Worm (Caenorhabditis elegans) whole organism, young adult: Measurements from ENCODE around the gene C18G1.9.

Experiments used
- C17E4.6 ChIP-seq: fragments of 200-800 bp; sonication (Bioruptor generic); IDR thresholded peaks from 2 replicates; pipeline ENCODE4 v1.3.6; 2022; ENCODE audit warnings: missing genetic modification reagents, missing genetic modification characterization, missing compliant biosample characterization
- F10E7.11 ChIP-seq: sonication (generic microtip); optimal IDR thresholded peaks from 2 replicates; lab custom pipeline; 2017; ENCODE audit warnings: mild to moderate bottlenecking, missing genetic modification characterization, moderate library complexity, missing compliant biosample characterization
- F23B12.7 ChIP-seq: sonication (generic microtip); optimal IDR thresholded peaks from 2 replicates; lab custom pipeline; 2017; ENCODE audit warnings: missing genetic modification characterization, mild to moderate bottlenecking, missing compliant biosample characterization, antibody characterized with exemption, moderate library complexity; ENCODE audit not compliant: insufficient read depth
- F37B4.10 ChIP-seq: fragments of 200-800 bp; sonication (Bioruptor generic); IDR thresholded peaks from 2 replicates; pipeline ENCODE4 v1.3.6; 2022; ENCODE audit warnings: missing genetic modification characterization, missing compliant biosample characterization
- F52B5.7 ChIP-seq: sonication (generic microtip); optimal IDR thresholded peaks from 2 replicates; lab custom pipeline; 2016; ENCODE audit warnings: mild to moderate bottlenecking, missing genetic modification characterization, missing compliant biosample characterization
- F57C9.4 ChIP-seq: sonication (generic microtip); optimal IDR thresholded peaks from 2 replicates; lab custom pipeline; 2017; ENCODE audit warnings: mild to moderate bottlenecking, missing genetic modification characterization, missing compliant biosample characterization
- T26A5.8 ChIP-seq: sonication (generic microtip); optimal IDR thresholded peaks from 2 replicates; lab custom pipeline; 2016; ENCODE audit warnings: missing genetic modification characterization, missing compliant biosample characterization
- Y67H2A.10 ChIP-seq: fragments of 200-800 bp; sonication (Bioruptor generic); conservative IDR thresholded peaks from 2 replicates; pipeline ENCODE4 v1.3.6; 2022; ENCODE audit warnings: missing genetic modification reagents, missing genetic modification characterization, missing compliant biosample characterization
- ZK185.1 ChIP-seq: sonication (generic microtip); optimal IDR thresholded peaks from 2 replicates; lab custom pipeline; 2016; ENCODE audit warnings: mild to moderate bottlenecking, missing genetic modification characterization, missing compliant biosample characterization; ENCODE audit not compliant: poor library complexity, severe bottlenecking
- ama-1 ChIP-seq, 3 experiments: fragments of 150-350 bp in 1 of 3; sonication (generic microtip) in 2 of 3; optimal IDR thresholded peaks; 2 replicates each; lab custom pipeline; 2014 to 2018; ENCODE audit warnings: missing biosample characterization in 2 of 3, missing genetic modification characterization in 2 of 3, missing genetic modification reagents in 2 of 3
- aptf-2 ChIP-seq: fragments of 200-800 bp; sonication (Bioruptor generic); conservative IDR thresholded peaks from 2 replicates; pipeline ENCODE4 v1.3.6; 2022; ENCODE audit warnings: missing genetic modification reagents, missing genetic modification characterization, missing compliant biosample characterization
- aptf-3 ChIP-seq: fragments of 200-800 bp; sonication (Bioruptor generic); IDR thresholded peaks from 2 replicates; pipeline ENCODE4 v1.3.6; 2022; ENCODE audit warnings: missing genetic modification characterization, missing compliant biosample characterization
- atf-7 ChIP-seq: sonication (generic microtip); optimal IDR thresholded peaks from 2 replicates; lab custom pipeline; 2017; ENCODE audit warnings: mild to moderate bottlenecking, missing genetic modification characterization, missing compliant biosample characterization
- athp-1 ChIP-seq: sonication (generic microtip); optimal IDR thresholded peaks from 2 replicates; lab custom pipeline; 2017; ENCODE audit warnings: mild to moderate bottlenecking, missing genetic modification characterization, missing compliant biosample characterization
- attf-3 ChIP-seq: fragments of 200-800 bp; sonication (Bioruptor generic); conservative IDR thresholded peaks from 2 replicates; pipeline ENCODE4 v1.3.6; 2022; ENCODE audit warnings: missing genetic modification reagents, missing genetic modification characterization, missing compliant biosample characterization
- attf-6 ChIP-seq: fragments of 200-800 bp; sonication (Bioruptor generic); IDR thresholded peaks from 2 replicates; pipeline ENCODE4 v1.3.6; 2022; ENCODE audit warnings: missing genetic modification reagents, missing genetic modification characterization, missing compliant biosample characterization
- cebp-2 ChIP-seq: fragments of 200-800 bp; sonication (Bioruptor generic); IDR thresholded peaks from 2 replicates; pipeline ENCODE4 v1.3.6; 2022; ENCODE audit warnings: missing genetic modification characterization, missing compliant biosample characterization
- ceh-40 ChIP-seq: fragments of 200-800 bp; sonication (Bioruptor generic); IDR thresholded peaks from 2 replicates; pipeline ENCODE4 v1.3.6; 2022; ENCODE audit warnings: missing genetic modification characterization, missing compliant biosample characterization
- ceh-91 ChIP-seq: fragments of 200-800 bp; sonication (Bioruptor generic); IDR thresholded peaks from 2 replicates; pipeline ENCODE4 v1.3.6; 2022; ENCODE audit warnings: missing genetic modification reagents, missing genetic modification characterization, missing compliant biosample characterization
- chd-7 ChIP-seq: sonication (generic microtip); optimal IDR thresholded peaks from 2 replicates; lab custom pipeline; 2016; ENCODE audit warnings: mild to moderate bottlenecking, missing genetic modification characterization, moderate library complexity, missing compliant biosample characterization
- dox-1 ChIP-seq: fragments of 200-800 bp; sonication (Bioruptor generic); IDR thresholded peaks from 2 replicates; pipeline ENCODE4 v1.3.6; 2022; ENCODE audit warnings: missing genetic modification reagents, missing genetic modification characterization, missing compliant biosample characterization
- dpl-1 ChIP-seq: fragments of 150-350 bp; optimal IDR thresholded peaks from 2 replicates; lab custom pipeline; 2014; ENCODE audit warnings: missing biosample characterization, missing genetic modification reagents, missing genetic modification characterization
- egl-18 ChIP-seq: fragments of 200-800 bp; sonication (Bioruptor generic); IDR thresholded peaks from 2 replicates; pipeline ENCODE4 v1.3.6; 2022; ENCODE audit warnings: missing genetic modification reagents, missing genetic modification characterization, missing compliant biosample characterization
- him-1 ChIP-seq: sonication (generic microtip); optimal IDR thresholded peaks from 2 replicates; lab custom pipeline; 2016; ENCODE audit warnings: missing genotype, missing genetic modification reagents, missing genetic modification characterization, missing compliant biosample characterization
- hlh-12 ChIP-seq: sonication (generic microtip); optimal IDR thresholded peaks from 2 replicates; lab custom pipeline; 2016; ENCODE audit warnings: missing genetic modification characterization, missing compliant biosample characterization
- hmg-1.2 ChIP-seq: fragments of 200-800 bp; sonication (Bioruptor generic); IDR thresholded peaks from 2 replicates; pipeline ENCODE4 v1.3.6; 2022; ENCODE audit warnings: missing genetic modification reagents, missing genetic modification characterization, missing compliant biosample characterization
- hmg-20 ChIP-seq: fragments of 200-800 bp; sonication (Bioruptor generic); IDR thresholded peaks from 2 replicates; pipeline ENCODE4 v1.3.6; 2022; ENCODE audit warnings: missing genetic modification reagents, missing genetic modification characterization, missing compliant biosample characterization
- let-526 ChIP-seq: fragments of 200-800 bp; sonication (Bioruptor generic); IDR thresholded peaks from 2 replicates; pipeline ENCODE4 v1.3.6; 2022; ENCODE audit warnings: missing genetic modification reagents, missing genetic modification characterization, missing compliant biosample characterization
- let-607 ChIP-seq, 2 experiments: fragments of 200-800 bp in 1 of 2; sonication (Bioruptor generic) in 1 of 2; sonication (generic microtip) in 1 of 2; optimal IDR thresholded peaks; 2 replicates each; lab custom pipeline; 2016 to 2018; ENCODE audit warnings: mild to moderate bottlenecking in 2 of 2, missing compliant biosample characterization in 2 of 2, missing genetic modification characterization in 2 of 2, moderate library complexity in 2 of 2, missing genotype in 1 of 2
- lin-26 ChIP-seq: fragments of 200-800 bp; sonication (Bioruptor generic); IDR thresholded peaks from 2 replicates; pipeline ENCODE4 v1.3.6; 2022; ENCODE audit warnings: missing genetic modification reagents, missing genetic modification characterization, missing compliant biosample characterization
- lin-35 ChIP-seq, 3 experiments: fragments of 150-350 bp in 2 of 3; sonication (generic microtip) in 1 of 3; optimal IDR thresholded peaks; 2 replicates each; lab custom pipeline; 2014 to 2018; ENCODE audit warnings: missing biosample characterization in 3 of 3, missing genetic modification characterization in 3 of 3, missing genetic modification reagents in 3 of 3
- lsy-27 ChIP-seq: sonication (generic microtip); optimal IDR thresholded peaks from 2 replicates; lab custom pipeline; 2017; ENCODE audit warnings: missing genetic modification characterization, mild to moderate bottlenecking, missing compliant biosample characterization, antibody characterized with exemption, missing genotype, borderline replicate concordance; ENCODE audit not compliant: insufficient read depth
- madf-8 ChIP-seq: fragments of 200-800 bp; sonication (Bioruptor generic); conservative IDR thresholded peaks from 2 replicates; pipeline ENCODE4 v1.3.6; 2022; ENCODE audit warnings: missing genetic modification reagents, missing genetic modification characterization, missing compliant biosample characterization
- mcd-1 ChIP-seq: fragments of 200-800 bp; sonication (Bioruptor generic); IDR thresholded peaks from 2 replicates; pipeline ENCODE4 v1.3.6; 2022; ENCODE audit warnings: missing genetic modification reagents, missing genetic modification characterization, missing compliant biosample characterization
- nhr-179 ChIP-seq: sonication (generic microtip); optimal IDR thresholded peaks from 2 replicates; lab custom pipeline; 2016; ENCODE audit warnings: mild to moderate bottlenecking, missing genetic modification characterization, missing compliant biosample characterization
- rcor-1 ChIP-seq: fragments of 200-800 bp; sonication (Bioruptor generic); IDR thresholded peaks from 2 replicates; pipeline ENCODE4 v1.3.6; 2022; ENCODE audit warnings: missing genetic modification reagents, missing genetic modification characterization, missing compliant biosample characterization
- rpc-1 ChIP-seq, 2 experiments: fragments of 150-350 bp in 1 of 2; sonication (generic microtip) in 1 of 2; optimal IDR thresholded peaks; 2 replicates each; lab custom pipeline; 2014 to 2018; ENCODE audit warnings: missing biosample characterization in 1 of 2, missing genetic modification characterization in 1 of 2, missing genetic modification reagents in 1 of 2, missing genotype in 1 of 2
- sdz-38 ChIP-seq: sonication (generic microtip); optimal IDR thresholded peaks from 2 replicates; lab custom pipeline; 2016; ENCODE audit warnings: missing genotype, missing genetic modification characterization, missing compliant biosample characterization
- sea-2 ChIP-seq: fragments of 200-800 bp; sonication (Bioruptor generic); IDR thresholded peaks from 2 replicates; pipeline ENCODE4 v1.3.6; 2022; ENCODE audit warnings: missing genetic modification characterization, missing compliant biosample characterization
- sptf-2 ChIP-seq: fragments of 200-800 bp; sonication (Bioruptor generic); optimal IDR thresholded peaks from 2 replicates; lab custom pipeline; 2018; ENCODE audit warnings: mild to moderate bottlenecking, missing genetic modification characterization, missing compliant biosample characterization
- tbp1 ChIP-seq: fragments of 200-800 bp; sonication (Bioruptor generic); optimal IDR thresholded peaks from 2 replicates; lab custom pipeline; 2018; ENCODE audit warnings: mild to moderate bottlenecking, missing genetic modification characterization, missing compliant biosample characterization
- xnd-1 ChIP-seq: sonication (generic microtip); optimal IDR thresholded peaks from 2 replicates; lab custom pipeline; 2016; ENCODE audit warnings: missing genotype, missing genetic modification reagents, missing genetic modification characterization, missing compliant biosample characterization
- zfh-2 ChIP-seq: fragments of 200-800 bp; sonication (Bioruptor generic); conservative IDR thresholded peaks from 2 replicates; pipeline ENCODE4 v1.3.6; 2022; ENCODE audit warnings: missing genetic modification reagents, missing genetic modification characterization, missing compliant biosample characterization
- zim-3 ChIP-seq: sonication (generic microtip); optimal IDR thresholded peaks from 2 replicates; lab custom pipeline; 2017; ENCODE audit warnings: mild to moderate bottlenecking, missing genetic modification characterization, moderate library complexity, missing compliant biosample characterization
- ztf-22 ChIP-seq: fragments of 200-800 bp; sonication (Bioruptor generic); optimal IDR thresholded peaks from 2 replicates; lab custom pipeline; 2018; ENCODE audit warnings: mild to moderate bottlenecking, missing genetic modification characterization, moderate library complexity, missing compliant biosample characterization
- ztf-26 ChIP-seq: sonication (generic microtip); optimal IDR thresholded peaks from 2 replicates; lab custom pipeline; 2017; ENCODE audit warnings: missing genetic modification characterization, missing compliant biosample characterization
- ztf-28 ChIP-seq: fragments of 200-800 bp; sonication (Bioruptor generic); IDR thresholded peaks from 2 replicates; pipeline ENCODE4 v1.3.6; 2022; ENCODE audit warnings: missing genetic modification reagents, missing genetic modification characterization, missing compliant biosample characterization

The C18G1.9 gene

DNA sequence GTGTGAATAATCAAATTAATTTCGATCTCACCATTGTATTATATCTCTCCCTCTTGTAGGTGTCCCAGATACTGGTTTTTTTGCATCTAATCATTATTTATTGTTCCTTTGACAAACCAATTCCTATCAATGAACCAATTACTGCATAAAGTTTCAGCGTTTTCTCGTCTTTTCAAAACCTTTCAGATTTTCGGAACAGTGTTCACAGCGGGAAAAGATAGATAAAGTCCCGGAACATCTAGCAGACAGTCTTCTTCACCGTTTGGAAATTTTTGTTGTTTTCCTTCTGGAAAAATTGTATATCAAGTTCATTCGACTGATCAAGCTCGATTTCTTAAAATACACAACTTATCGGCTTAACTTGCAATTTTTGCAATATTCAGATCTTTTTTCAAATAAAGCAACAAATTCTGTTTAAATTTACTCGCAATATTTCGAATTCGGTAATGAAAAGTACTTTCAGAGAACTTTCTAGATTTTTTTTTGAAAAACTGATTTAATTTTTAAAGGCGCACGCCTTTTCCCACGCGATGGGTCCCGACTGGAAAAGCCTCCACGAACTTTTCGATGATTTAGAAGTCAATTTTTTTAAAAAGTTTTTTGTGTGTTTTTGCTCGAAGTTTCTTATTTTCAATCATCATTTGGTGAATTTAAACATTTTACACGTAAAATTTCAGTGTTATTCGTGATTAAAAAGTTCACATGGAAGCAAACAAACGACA is 14.1 kb downstream of the C18G1.9 start, which contains the start of gene pgl-3 (continued):
- TF ChIP-seq zim-3 (tag; lab: Kevin White, UChicago) = no peak
- TF ChIP-seq Y67H2A.10 = no peak
- no peak for TF ChIP-seq F57C9.4 (tag; lab: Kevin White, UChicago)
- no peak for TF ChIP-seq let-526 (GFP tag; lab: Robert Waterston, UW)
- no peak for TF ChIP-seq atf-7 (tag; lab: Kevin White, UChicago)
- no peak for TF ChIP-seq lin-35 (GFP tag; optimal IDR thresholded peaks at IDR 0.05; lab: Kevin White, UChicago)
- no peak for TF ChIP-seq sea-2 (GFP tag; lab: Robert Waterston, UW)
- peak; percentile 13 for TF ChIP-seq tbp1 (GFP tag; lab: Kevin White, UChicago)
- TF ChIP-seq hmg-1.2 (GFP tag; lab: Robert Waterston, UW) = peak; percentile 34
- peak; percentile 45 for TF ChIP-seq madf-8 (GFP tag; lab: Robert Waterston, UW)
- no peak for TF ChIP-seq T26A5.8 (tag; lab: Kevin White, UChicago)
- TF ChIP-seq lsy-27 = no peak
- TF ChIP-seq zfh-2 (GFP tag; lab: Robert Waterston, UW) = no peak
- no peak for TF ChIP-seq ama-1 (optimal IDR thresholded peaks at IDR 0.05; lab: Kevin White, UChicago)
- no peak for TF ChIP-seq ama-1 (GFP tag; optimal IDR thresholded peaks at IDR 0.05; lab: Kevin White, UChicago)
- no peak for TF ChIP-seq ztf-22 (GFP tag; lab: Kevin White, UChicago)
- no peak for TF ChIP-seq F10E7.11 (tag; lab: Kevin White, UChicago)
- peak; percentile 61 for TF ChIP-seq attf-6
- no peak for TF ChIP-seq let-607 (tag; optimal IDR thresholded peaks at IDR 0.05; lab: Kevin White, UChicago)
- no peak for TF ChIP-seq mcd-1 (GFP tag; lab: Robert Waterston, UW)
- no peak for TF ChIP-seq aptf-2 (GFP tag; lab: Robert Waterston, UW)
- no peak for TF ChIP-seq nhr-179
- TF ChIP-seq attf-3 = no peak
- peak; percentile 45; the same call in 1 of the 2 replicates for TF ChIP-seq ceh-91 (GFP tag; lab: Robert Waterston, UW)
- no peak for TF ChIP-seq dox-1 (GFP tag; lab: Robert Waterston, UW)
- no peak for TF ChIP-seq athp-1
- no peak for TF ChIP-seq ZK185.1 (tag; lab: Kevin White, UChicago)
- TF ChIP-seq sdz-38 (tag; lab: Kevin White, UChicago) = no peak
- peak; percentile 22 for TF ChIP-seq dpl-1 (GFP tag; lab: Kevin White, UChicago)
- TF ChIP-seq hmg-20 (GFP tag; lab: Robert Waterston, UW) = no peak
- TF ChIP-seq C17E4.6 (GFP tag; lab: Robert Waterston, UW) = peak; percentile 72
- TF ChIP-seq ceh-40 (GFP tag; lab: Robert Waterston, UW) = no peak
- TF ChIP-seq aptf-3 = no peak
- TF ChIP-seq xnd-1 = peak; percentile 42
- no peak for TF ChIP-seq rpc-1 (optimal IDR thresholded peaks at IDR 0.05; lab: Kevin White, UChicago)
- no peak for TF ChIP-seq rpc-1 (tag; optimal IDR thresholded peaks at IDR 0.05; lab: Kevin White, UChicago)
- no peak for TF ChIP-seq sptf-2
- TF ChIP-seq ztf-28 (GFP tag; lab: Robert Waterston, UW) = no peak
- TF ChIP-seq ztf-26 (tag; lab: Kevin White, UChicago) = no peak
- TF ChIP-seq him-1 (tag; lab: Kevin White, UChicago) = peak; percentile 46
- no peak; the same call in 1 of the 2 replicates for TF ChIP-seq rcor-1 (GFP tag; lab: Robert Waterston, UW)
- no peak for TF ChIP-seq cebp-2
- TF ChIP-seq F52B5.7 = no peak
- TF ChIP-seq lin-26 (GFP tag; lab: Robert Waterston, UW) = peak; percentile 60; the same call in 1 of the 2 replicates
- TF ChIP-seq egl-18 = no peak
- TF ChIP-seq chd-7 = no peak
- TF ChIP-seq F37B4.10 (GFP tag; lab: Robert Waterston, UW) = 0 out of 2 replicates have a peak, but pooled peaks have one; percentile 19
- no peak for TF ChIP-seq hlh-12 (tag; lab: Kevin White, UChicago)
- no peak for TF ChIP-seq F23B12.7 (tag; lab: Kevin White, UChicago)
